Worm (Caenorhabditis elegans): ENCODE results near the gene nhr-138.

nhr-138 gene

DNA sequence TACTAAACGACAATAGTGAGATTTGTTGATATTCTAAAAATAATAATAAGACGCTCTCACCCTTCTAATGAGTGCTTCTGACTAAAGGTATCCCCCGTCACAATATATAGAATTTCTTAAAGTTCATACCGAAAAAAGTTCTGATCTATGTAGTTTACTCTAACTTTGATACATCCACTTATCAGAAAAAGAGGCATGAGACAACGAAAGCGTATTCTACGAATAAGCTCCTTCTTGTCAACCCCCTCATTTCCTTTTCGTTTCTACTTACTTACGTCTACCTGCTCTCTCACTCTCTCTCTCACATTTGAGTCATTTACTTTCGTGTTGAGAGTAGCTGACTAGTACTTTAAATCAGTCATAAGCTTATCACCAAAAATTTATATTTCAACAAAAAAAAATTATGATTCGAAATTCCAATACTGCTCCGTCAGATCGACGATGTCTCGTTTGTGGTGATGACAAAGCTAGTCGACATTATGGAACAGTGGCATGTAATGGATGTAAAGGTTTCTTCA is 476 bp downstream of the nhr-138 start:
- TF ChIP-seq nfya-1 (tag; optimal IDR thresholded peaks at IDR 0.05), result no peak

DNA sequence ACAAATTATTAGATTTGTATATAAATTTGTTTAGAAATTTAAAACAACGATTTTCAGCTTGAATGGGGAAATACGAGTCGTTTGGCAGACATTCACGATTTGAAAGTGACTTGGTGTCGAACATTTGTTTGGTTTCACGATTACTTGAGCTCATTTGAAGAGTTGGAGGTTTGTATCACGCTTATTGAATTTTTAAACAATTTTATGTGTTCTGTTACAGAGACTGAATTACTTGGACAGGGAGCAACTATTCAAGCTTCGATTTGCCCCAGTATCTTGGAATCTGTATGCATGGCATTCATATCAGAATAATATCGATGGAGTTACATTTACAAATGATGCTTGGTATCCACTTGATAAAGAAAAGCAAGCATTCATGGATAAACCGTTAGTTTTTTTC is 2.2 kb downstream of the nhr-138 start:
- no peak for TF ChIP-seq gmeb-2 (tag; optimal IDR thresholded peaks at IDR 0.05)
- no peak for TF ChIP-seq ama-1 (optimal IDR thresholded peaks at IDR 0.05)
- no peak for TF ChIP-seq syd-9 (tag; optimal IDR thresholded peaks at IDR 0.05)

DNA sequence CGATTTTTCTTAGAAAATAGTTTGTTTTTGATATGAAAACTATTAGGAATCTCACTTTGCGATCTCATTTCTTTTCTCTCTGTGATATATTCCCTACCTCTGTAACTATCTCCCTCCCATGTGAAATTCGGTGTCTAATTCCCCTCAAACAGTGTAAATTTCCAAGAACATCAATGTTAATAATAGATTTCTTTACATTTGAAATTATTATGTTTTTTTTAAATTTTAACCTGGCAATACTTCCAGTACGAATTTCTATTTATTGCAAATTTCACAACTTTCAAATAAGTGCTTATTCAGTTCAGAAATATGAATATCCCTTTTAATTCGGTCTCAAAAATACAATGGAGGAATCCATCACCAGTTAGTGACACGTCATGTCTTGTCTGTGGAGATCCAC is 3.3 kb downstream of the nhr-138 start, which contains the start of gene nhr-100:
nhr-100 (plus strand) TSS at position 301 of the 400 bp plus-strand sequence.
- TF ChIP-seq madf-2 (tag; optimal IDR thresholded peaks at IDR 0.05) (no peak), hlh-6 (tag; optimal IDR thresholded peaks at IDR 0.05) (no peak), pag-3 (tag; optimal IDR thresholded peaks at IDR 0.05; ENCODE audit: borderline replicate concordance) (no peak), C08G9.2 (tag; optimal IDR thresholded peaks at IDR 0.05) (no peak), K09A11.1 (tag; optimal IDR thresholded peaks at IDR 0.05; ENCODE audit: insufficient read depth) (no peak)

DNA sequence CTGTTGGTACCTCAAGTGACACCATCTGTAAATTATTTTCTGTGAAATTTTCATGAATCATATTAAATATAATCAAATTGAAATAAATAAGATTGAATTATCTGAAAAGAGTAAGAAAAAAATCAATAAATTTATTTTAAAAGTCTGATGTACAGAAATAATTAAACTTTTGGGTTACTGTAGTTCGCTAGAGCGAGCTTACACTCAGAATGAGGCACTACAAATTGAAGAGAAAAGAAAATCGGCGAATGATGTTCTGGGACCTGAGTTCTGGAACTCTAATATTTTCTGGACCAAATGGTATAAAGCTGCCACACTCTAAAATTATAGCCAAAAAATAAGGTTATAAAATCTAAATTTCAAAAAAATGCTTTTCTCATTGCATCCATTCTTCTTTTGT is 8.9 kb downstream of the nhr-138 start:
- TF ChIP-seq nfya-1 (tag; optimal IDR thresholded peaks at IDR 0.05) (no peak), ref-2 (tag; optimal IDR thresholded peaks at IDR 0.05) (no peak)

DNA sequence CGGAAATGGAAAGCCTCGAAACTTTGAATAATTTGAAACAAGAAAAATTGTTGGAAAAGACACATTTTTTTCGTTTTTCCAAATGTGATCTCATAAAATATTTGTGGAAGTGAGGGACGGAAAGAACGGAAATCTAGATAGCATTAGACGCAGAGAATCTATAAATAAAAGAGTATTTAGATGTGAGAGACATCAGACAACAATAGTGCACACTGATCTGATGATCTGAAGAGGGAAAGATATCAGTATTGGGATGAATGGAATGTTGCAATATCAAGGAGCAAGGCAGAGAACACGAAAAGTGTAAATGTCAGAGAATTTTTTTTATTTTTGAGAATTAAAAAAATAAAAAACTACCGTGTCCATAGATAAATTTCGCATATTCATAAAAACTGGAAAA is 9.8 kb downstream of the nhr-138 start:
- TF ChIP-seq ama-1 (optimal IDR thresholded peaks at IDR 0.05) (no peak), madf-2 (tag; optimal IDR thresholded peaks at IDR 0.05) (no peak), unc-55 (GFP tag; optimal IDR thresholded peaks at IDR 0.05) (no peak), ceh-22 (tag; optimal IDR thresholded peaks at IDR 0.05) (no peak), ahr-1 (tag; optimal IDR thresholded peaks at IDR 0.05) (no peak), fkh-10 (GFP tag; optimal IDR thresholded peaks at IDR 0.05) (no peak), F13H6.1 (tag; optimal IDR thresholded peaks at IDR 0.05) (no peak), tbx-2 (tag; optimal IDR thresholded peaks at IDR 0.05) (no peak), ceh-30 (tag; optimal IDR thresholded peaks at IDR 0.05) (no peak), pha-4 (tag; optimal IDR thresholded peaks at IDR 0.05) (no peak)

DNA sequence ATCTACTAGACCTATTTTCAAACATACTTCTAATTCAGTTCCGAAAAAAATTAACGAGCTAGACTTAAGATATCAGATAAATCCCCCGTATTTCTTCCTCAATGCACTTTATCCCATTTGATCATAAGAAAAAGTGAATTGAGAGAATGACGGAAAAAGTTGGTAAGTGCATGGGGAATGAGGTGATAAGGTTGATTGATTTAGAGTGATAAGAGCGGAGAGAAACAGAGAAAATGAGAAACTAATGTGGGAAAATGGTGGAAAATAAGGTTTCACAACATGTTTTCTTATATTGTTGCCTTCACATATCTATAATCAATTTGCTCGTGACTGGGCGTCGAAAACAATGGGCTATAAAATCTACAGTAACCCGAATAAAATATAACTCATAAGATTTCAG is 10.7 kb downstream of the nhr-138 start:
- no peak for TF ChIP-seq fax-1 (tag; optimal IDR thresholded peaks at IDR 0.05)
- TF ChIP-seq elt-2 (tag; optimal IDR thresholded peaks at IDR 0.05), result peak; percentile 64
- no peak for TF ChIP-seq hlh-13 (GFP tag; optimal IDR thresholded peaks at IDR 0.05)

DNA sequence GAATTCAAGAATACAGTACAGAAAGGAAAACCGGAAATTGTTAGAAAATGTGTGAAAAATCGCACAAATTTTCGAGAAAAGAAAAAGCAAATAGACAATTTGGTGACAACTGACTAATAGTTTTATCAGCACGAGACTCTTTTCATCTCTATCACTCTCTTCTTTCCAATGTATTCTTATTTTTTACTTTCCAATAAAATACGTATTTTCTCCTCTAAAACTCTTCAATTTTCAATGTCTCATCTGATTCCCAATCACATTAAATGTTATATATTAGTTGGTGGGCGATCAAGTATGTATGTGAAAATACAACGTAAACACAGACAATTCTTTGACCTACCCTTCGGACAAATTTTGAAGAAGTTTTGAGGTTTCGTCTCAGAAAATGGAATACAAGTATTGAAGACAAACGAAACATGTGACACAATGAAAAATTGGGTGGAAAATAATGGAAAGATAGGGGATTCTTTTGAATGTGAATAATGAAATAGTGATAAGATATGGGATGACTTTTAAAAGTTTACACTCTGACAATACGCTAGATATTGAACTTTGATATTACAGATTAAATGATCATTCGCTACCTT is 12.2 kb downstream of the nhr-138 start, which contains the start of gene cka-1:
cka-1 (minus strand) TSS at position 418 of the 587 bp plus-strand sequence.
- peak; percentile 31 for TF ChIP-seq elt-2 (tag; optimal IDR thresholded peaks at IDR 0.05)
- no peak for TF ChIP-seq tbx-7 (tag; optimal IDR thresholded peaks at IDR 0.05)

DNA sequence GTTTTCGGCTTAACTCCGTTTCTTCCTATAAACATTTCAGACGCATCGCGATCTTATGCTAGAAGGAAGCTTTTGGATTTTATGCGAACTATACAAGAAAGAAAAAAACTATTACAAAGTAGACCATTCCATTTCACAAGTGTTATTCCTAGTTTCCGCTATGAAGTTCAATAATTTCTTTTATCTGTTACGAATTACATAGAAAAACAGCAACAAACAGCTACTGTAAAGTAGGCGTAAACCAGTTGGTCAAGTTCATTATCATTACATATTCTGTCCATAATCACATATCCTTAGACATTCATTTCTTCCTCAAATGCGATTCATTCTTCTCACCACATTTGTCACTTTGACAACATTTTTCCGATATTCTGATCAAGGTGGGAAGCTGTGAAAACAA is 13.1 kb downstream of the nhr-138 start, which contains the start of gene C28D4.10:
C28D4.10 (plus strand) TSS at position 301 of the 400 bp plus-strand sequence.
- TF ChIP-seq ceh-48 (tag; optimal IDR thresholded peaks at IDR 0.05) (no peak), ceh-31 (tag; optimal IDR thresholded peaks at IDR 0.05) (no peak), ceh-6 (GFP tag; optimal IDR thresholded peaks at IDR 0.05) (no peak), ttx-3 (tag; optimal IDR thresholded peaks at IDR 0.05) (no peak), fkh-6 (tag; optimal IDR thresholded peaks at IDR 0.05) (no peak), ets-4 (tag; optimal IDR thresholded peaks at IDR 0.05) (no peak), ceh-34 (tag; optimal IDR thresholded peaks at IDR 0.05) (no peak), odd-2 (tag; optimal IDR thresholded peaks at IDR 0.05) (no peak), ama-1 (optimal IDR thresholded peaks at IDR 0.05) (no peak), fax-1 (tag; optimal IDR thresholded peaks at IDR 0.05) (no peak), rnt-1 (tag; optimal IDR thresholded peaks at IDR 0.05) (no peak), ahr-1 (tag; optimal IDR thresholded peaks at IDR 0.05) (no peak), unc-55 (GFP tag; optimal IDR thresholded peaks at IDR 0.05) (no peak)

All from whole organism, late embryonic.